Fruit fly (Drosophila melanogaster) whole organism, embryonic: ENCODE data around the gene gro.
A peak's percentile ranks its signal among the peaks of the same experiment; 100 is the strongest.

Experiments used
- Atf-2 ChIP-seq: fragments of 200-800 bp; sonication (Bioruptor generic); optimal IDR thresholded peaks from 2 replicates; lab custom pipeline; 2016; ENCODE audit warnings: missing biosample characterization, missing genetic modification characterization
- CG10979 ChIP-seq: fragments of 200-800 bp; sonication (Bioruptor generic); optimal IDR thresholded peaks from 2 replicates; lab custom pipeline; 2018; ENCODE audit warnings: missing biosample characterization, mild to moderate bottlenecking, missing genetic modification characterization, moderate library complexity
- CG11247 ChIP-seq: fragments of 200-800 bp; sonication (Bioruptor generic); IDR thresholded peaks from 2 replicates; pipeline ENCODE4 v1.3.6; 2022; ENCODE audit warnings: missing biosample characterization, missing genetic modification characterization
- CG12236 ChIP-seq: fragments of 200-800 bp; sonication (Bioruptor generic); optimal IDR thresholded peaks from 2 replicates; lab custom pipeline; 2016; ENCODE audit warnings: missing biosample characterization, missing genetic modification characterization
- CG12942 ChIP-seq: fragments of 200-800 bp; sonication (Bioruptor generic); optimal IDR thresholded peaks from 3 replicates; lab custom pipeline; 2016; ENCODE audit warnings: missing biosample characterization, missing genetic modification characterization
- CG13775 ChIP-seq: fragments of 200-800 bp; sonication (Bioruptor generic); optimal IDR thresholded peaks from 3 replicates; lab custom pipeline; 2017; ENCODE audit warnings: missing biosample characterization, mild to moderate bottlenecking, missing genetic modification characterization
- CG14014 ChIP-seq: fragments of 200-800 bp; sonication (Bioruptor generic); IDR thresholded peaks from 2 replicates; pipeline ENCODE4 v1.3.6; 2022; ENCODE audit warnings: missing biosample characterization, missing genetic modification characterization
- CG14710 ChIP-seq: fragments of 200-800 bp; sonication (Bioruptor generic); optimal IDR thresholded peaks from 3 replicates; lab custom pipeline; 2019; ENCODE audit warnings: missing biosample characterization, mild to moderate bottlenecking, missing genetic modification characterization, moderate library complexity
- CG14860 ChIP-seq: fragments of 200-800 bp; sonication (Bioruptor generic); IDR thresholded peaks from 3 replicates; pipeline ENCODE4 v1.3.6; 2022; ENCODE audit warnings: missing biosample characterization, missing genetic modification characterization; ENCODE audit not compliant: partially characterized antibody
- CG17359 ChIP-seq: fragments of 200-800 bp; sonication (Bioruptor generic); optimal IDR thresholded peaks from 3 replicates; lab custom pipeline; 2018; ENCODE audit warnings: missing biosample characterization, mild to moderate bottlenecking, missing genetic modification characterization, moderate library complexity
- CG17385 ChIP-seq: fragments of 200-800 bp; sonication (Bioruptor generic); optimal IDR thresholded peaks from 3 replicates; lab custom pipeline; 2018; ENCODE audit warnings: missing biosample characterization, mild to moderate bottlenecking, missing genetic modification characterization
- CG18262 ChIP-seq: fragments of 200-800 bp; optimal IDR thresholded peaks from 3 replicates; lab custom pipeline; 2019; ENCODE audit warnings: missing biosample characterization, mild to moderate bottlenecking, missing genetic modification characterization, moderate library complexity
- CG18619 ChIP-seq: fragments of 200-800 bp; sonication (Bioruptor generic); optimal IDR thresholded peaks from 3 replicates; lab custom pipeline; 2017; ENCODE audit warnings: missing biosample characterization, mild to moderate bottlenecking, missing genetic modification characterization
- CG2889 ChIP-seq: fragments of 200-800 bp; sonication (Bioruptor generic); IDR thresholded peaks from 3 replicates; pipeline ENCODE4 v1.3.6; 2022; ENCODE audit warnings: missing biosample characterization, missing genetic modification characterization
- CG3163 ChIP-seq: fragments of 200-800 bp; sonication (Bioruptor generic); optimal IDR thresholded peaks from 3 replicates; lab custom pipeline; 2016; ENCODE audit warnings: missing biosample characterization, missing genetic modification characterization
- CG32532 ChIP-seq: fragments of 200-800 bp; sonication (Bioruptor generic); IDR thresholded peaks from 2 replicates; pipeline ENCODE4 v1.3.6; 2022; ENCODE audit warnings: missing biosample characterization, missing genetic modification characterization
- CG4328 ChIP-seq: fragments of 200-800 bp; sonication (Bioruptor generic); optimal IDR thresholded peaks from 3 replicates; lab custom pipeline; 2017; ENCODE audit warnings: missing biosample characterization, missing genetic modification reagents, missing genetic modification characterization
- CG4424 ChIP-seq: fragments of 200-800 bp; sonication (Bioruptor generic); optimal IDR thresholded peaks from 3 replicates; lab custom pipeline; 2016; ENCODE audit warnings: missing biosample characterization, missing genetic modification characterization
- CG6272 ChIP-seq: fragments of 200-800 bp; sonication (Bioruptor generic); IDR thresholded peaks from 2 replicates; pipeline ENCODE4 v1.3.6; 2022; ENCODE audit warnings: missing biosample characterization, missing genetic modification characterization
- CG6683 ChIP-seq: fragments of 200-800 bp; sonication (Bioruptor generic); optimal IDR thresholded peaks from 2 replicates; lab custom pipeline; 2017; ENCODE audit warnings: missing biosample characterization, mild to moderate bottlenecking, missing genetic modification characterization, missing genetic modification reagents
- CG6813 ChIP-seq: fragments of 200-800 bp; sonication (Bioruptor generic); optimal IDR thresholded peaks from 2 replicates; lab custom pipeline; 2017; ENCODE audit warnings: missing biosample characterization, missing genetic modification characterization, mild to moderate bottlenecking, moderate library complexity, missing genetic modification reagents
- CG8388 ChIP-seq: fragments of 200-800 bp; sonication (Bioruptor generic); optimal IDR thresholded peaks from 2 replicates; lab custom pipeline; 2019; ENCODE audit warnings: missing biosample characterization, mild to moderate bottlenecking, missing genetic modification characterization, moderate library complexity
- Doc3 ChIP-seq: fragments of 200-800 bp; sonication (Bioruptor generic); IDR thresholded peaks from 3 replicates; pipeline ENCODE4 v1.3.6; 2022; ENCODE audit warnings: missing biosample characterization, missing genetic modification characterization; ENCODE audit not compliant: partially characterized antibody
- Elba2 ChIP-seq: fragments of 200-800 bp; sonication (Bioruptor generic); optimal IDR thresholded peaks from 3 replicates; lab custom pipeline; 2016; ENCODE audit warnings: missing biosample characterization, missing genetic modification characterization
- Hand ChIP-seq: fragments of 200-800 bp; sonication (Bioruptor generic); optimal IDR thresholded peaks from 2 replicates; lab custom pipeline; 2017; ENCODE audit warnings: mild to moderate bottlenecking, missing biosample characterization, missing genetic modification reagents, missing genetic modification characterization
- HmgZ ChIP-seq: fragments of 200-800 bp; sonication (Bioruptor generic); optimal IDR thresholded peaks from 2 replicates; lab custom pipeline; 2018; ENCODE audit warnings: missing biosample characterization, mild to moderate bottlenecking, missing genetic modification characterization
- Lim3 ChIP-seq: fragments of 200-800 bp; sonication (Bioruptor generic); IDR thresholded peaks from 2 replicates; pipeline ENCODE4 v1.3.6; 2022; ENCODE audit warnings: missing biosample characterization, missing genetic modification characterization
- NC2α ChIP-seq: fragments of 200-800 bp; sonication (Bioruptor generic); optimal IDR thresholded peaks from 2 replicates; lab custom pipeline; 2016; ENCODE audit warnings: missing biosample characterization, missing genetic modification characterization
- NC2β ChIP-seq: fragments of 200-800 bp; sonication (Bioruptor generic); optimal IDR thresholded peaks from 2 replicates; lab custom pipeline; 2016; ENCODE audit warnings: missing biosample characterization, missing genetic modification characterization
- NfI ChIP-seq: fragments of 200-800 bp; sonication (Bioruptor generic); optimal IDR thresholded peaks from 3 replicates; lab custom pipeline; 2018; ENCODE audit warnings: missing biosample characterization, mild to moderate bottlenecking, missing genetic modification characterization, moderate library complexity
- Pdp1 ChIP-seq, 2 experiments: fragments of 200-800 bp; sonication (Bioruptor generic); optimal IDR thresholded peaks; 3 replicates each; lab custom pipeline; 2016; ENCODE audit warnings: missing biosample characterization in 2 of 2, missing genetic modification characterization in 2 of 2, mild to moderate bottlenecking in 1 of 2, moderate library complexity in 1 of 2
- ab ChIP-seq: fragments of 200-800 bp; sonication (Bioruptor generic); optimal IDR thresholded peaks from 2 replicates; lab custom pipeline; 2016; ENCODE audit warnings: missing biosample characterization, missing genetic modification characterization
- bigmax ChIP-seq: fragments of 200-800 bp; sonication (Bioruptor generic); optimal IDR thresholded peaks from 2 replicates; lab custom pipeline; 2018; ENCODE audit warnings: missing biosample characterization, mild to moderate bottlenecking, missing genetic modification characterization
- btn ChIP-seq: fragments of 200-800 bp; sonication (Bioruptor generic); optimal IDR thresholded peaks from 2 replicates; lab custom pipeline; 2016; ENCODE audit warnings: missing biosample characterization, missing genetic modification characterization
- cato ChIP-seq: fragments of 200-800 bp; sonication (Bioruptor generic); optimal IDR thresholded peaks from 2 replicates; lab custom pipeline; 2016; ENCODE audit warnings: missing biosample characterization, missing genetic modification characterization, borderline replicate concordance
- crol ChIP-seq: fragments of 200-800 bp; sonication (Bioruptor generic); IDR thresholded peaks from 2 replicates; pipeline ENCODE4 v1.3.6; 2022; ENCODE audit warnings: missing biosample characterization, missing genetic modification characterization
- dmrt11E ChIP-seq: fragments of 200-800 bp; sonication (Bioruptor generic); optimal IDR thresholded peaks from 3 replicates; lab custom pipeline; 2018; ENCODE audit warnings: missing biosample characterization, mild to moderate bottlenecking, missing genetic modification characterization, moderate library complexity
- dysf ChIP-seq: fragments of 200-800 bp; sonication (Bioruptor generic); IDR thresholded peaks from 3 replicates; pipeline ENCODE4 v1.3.6; 2022; ENCODE audit warnings: missing biosample characterization, missing genetic modification characterization
- grau ChIP-seq: fragments of 200-800 bp; optimal IDR thresholded peaks from 3 replicates; lab custom pipeline; 2019; ENCODE audit warnings: missing biosample characterization, mild to moderate bottlenecking, missing genetic modification characterization, moderate library complexity
- gt ChIP-seq: fragments of 200-800 bp; sonication (Bioruptor generic); IDR thresholded peaks from 2 replicates; pipeline ENCODE4 v1.3.6; 2022; ENCODE audit warnings: missing biosample characterization, missing genetic modification characterization
- ind ChIP-seq: fragments of 200-800 bp; sonication (Bioruptor generic); optimal IDR thresholded peaks from 3 replicates; lab custom pipeline; 2016; ENCODE audit warnings: missing biosample characterization, missing genetic modification characterization
- ken ChIP-seq: fragments of 200-800 bp; sonication (Bioruptor generic); IDR thresholded peaks from 3 replicates; pipeline ENCODE4 v1.3.6; 2022; ENCODE audit warnings: missing biosample characterization, missing genetic modification characterization
- pfk ChIP-seq: fragments of 200-800 bp; sonication (Bioruptor generic); optimal IDR thresholded peaks from 2 replicates; lab custom pipeline; 2018; ENCODE audit warnings: missing biosample characterization, mild to moderate bottlenecking, missing genetic modification characterization, moderate library complexity
- ranshi ChIP-seq: fragments of 200-800 bp; sonication (Bioruptor generic); IDR thresholded peaks from 2 replicates; pipeline ENCODE4 v1.3.6; 2022; ENCODE audit warnings: missing biosample characterization, missing genetic modification characterization
- rib ChIP-seq: fragments of 200-800 bp; sonication (Bioruptor generic); IDR thresholded peaks from 2 replicates; pipeline ENCODE4 v1.3.6; 2022; ENCODE audit warnings: missing biosample characterization, missing genetic modification characterization
- ro ChIP-seq: fragments of 200-800 bp; sonication (Bioruptor generic); IDR thresholded peaks from 2 replicates; pipeline ENCODE4 v1.3.6; 2022; ENCODE audit warnings: missing biosample characterization, missing genetic modification characterization
- sc ChIP-seq, 3 experiments: fragments of >200 bp in 2 of 3; fragments of 200-800 bp in 1 of 3; sonication (Bioruptor generic) in 1 of 3; optimal IDR thresholded peaks; 2 replicates in 2 of 3; 3 replicates in 1 of 3; lab custom pipeline; 2017; ENCODE audit warnings: mild to moderate bottlenecking in 1 of 3, missing biosample characterization in 1 of 3, missing genetic modification characterization in 1 of 3, missing genetic modification reagents in 1 of 3
- sens-2 ChIP-seq: fragments of 200-800 bp; sonication (Bioruptor generic); IDR thresholded peaks from 2 replicates; pipeline ENCODE4 v1.3.6; 2022; ENCODE audit warnings: missing biosample characterization, missing genetic modification characterization
- tap ChIP-seq: fragments of 200-800 bp; optimal IDR thresholded peaks from 3 replicates; lab custom pipeline; 2019; ENCODE audit warnings: missing biosample characterization, mild to moderate bottlenecking, missing genetic modification characterization, moderate library complexity
- tna ChIP-seq: fragments of 200-800 bp; sonication (Bioruptor generic); IDR thresholded peaks from 2 replicates; pipeline ENCODE4 v1.3.6; 2022; ENCODE audit warnings: missing biosample characterization, missing genetic modification characterization; ENCODE audit not compliant: partially characterized antibody
- vnd ChIP-seq: fragments of 200-800 bp; sonication (Bioruptor generic); IDR thresholded peaks from 3 replicates; pipeline ENCODE4 v1.3.6; 2022; ENCODE audit warnings: missing biosample characterization, missing genetic modification characterization; ENCODE audit not compliant: partially characterized antibody

gro gene

DNA sequence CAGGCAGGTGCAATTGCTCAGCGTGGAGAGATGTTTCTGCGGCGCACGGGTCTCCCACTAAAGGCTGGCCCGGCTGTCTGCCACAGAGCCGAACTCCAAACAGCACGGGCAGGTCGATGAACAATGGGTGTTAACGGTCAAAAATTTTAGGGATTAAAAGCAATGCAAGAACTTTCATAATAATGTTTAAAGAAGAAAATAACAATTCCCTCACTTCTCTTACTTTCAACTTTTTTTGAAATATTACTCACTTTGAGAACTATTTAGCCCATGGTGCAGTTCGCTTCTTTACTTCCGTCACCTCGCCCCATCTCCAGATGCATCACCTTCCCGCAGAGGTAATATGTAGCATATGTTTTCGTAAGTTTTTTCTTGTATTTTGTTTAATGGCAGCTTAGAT, 30.9 kb downstream of the gro start (continued):
- TF ChIP-seq Pdp1 (GFP tag; optimal IDR thresholded peaks at IDR 0.05; lab: Kevin White, UChicago) = no peak
- peak; percentile 54 for TF ChIP-seq CG10979
- TF ChIP-seq btn (GFP tag; lab: Kevin White, UChicago) = no peak
- TF ChIP-seq CG13775 = no peak
- no peak for TF ChIP-seq CG6813 (GFP tag; lab: Kevin White, UChicago)
- TF ChIP-seq ro (GFP tag; lab: Robert Waterston, UW) = no peak
- no peak for TF ChIP-seq ken (GFP tag; lab: Robert Waterston, UW)
- TF ChIP-seq Elba2 (GFP tag; lab: Kevin White, UChicago) = no peak
- no peak for TF ChIP-seq Hand
- TF ChIP-seq tna (GFP tag; lab: Robert Waterston, UW) = no peak
- no peak for TF ChIP-seq ab (GFP tag; lab: Kevin White, UChicago)
- TF ChIP-seq dmrt11E (tag; lab: Kevin White, UChicago) = peak; percentile 51
- peak; percentile 18 for TF ChIP-seq CG8388
- TF ChIP-seq CG6272 (GFP tag; lab: Robert Waterston, UW) = no peak
- no peak for TF ChIP-seq CG14014 (GFP tag; lab: Robert Waterston, UW)
- no peak for TF ChIP-seq CG12942
- TF ChIP-seq CG14860 (GFP tag; lab: Robert Waterston, UW) = no peak
- no peak for TF ChIP-seq CG4328 (GFP tag; lab: Kevin White, UChicago)
- no peak for TF ChIP-seq CG32532 (GFP tag; lab: Robert Waterston, UW)
- TF ChIP-seq pfk (GFP tag; lab: Kevin White, UChicago) = no peak
- no peak for TF ChIP-seq CG18619 (GFP tag; lab: Kevin White, UChicago)
- TF ChIP-seq CG17385 (GFP tag; lab: Kevin White, UChicago) = no peak
- peak; percentile 42; the same call in 1 of the 3 replicates for TF ChIP-seq dysf (GFP tag; lab: Robert Waterston, UW)
- TF ChIP-seq crol (GFP tag; lab: Robert Waterston, UW) = no peak
- no peak for TF ChIP-seq sc (optimal IDR thresholded peaks at IDR 0.05; lab: Kevin White, UChicago)
- no peak for TF ChIP-seq sc (GFP tag; optimal IDR thresholded peaks at IDR 0.05; lab: Kevin White, UChicago)
- TF ChIP-seq rib (GFP tag; lab: Robert Waterston, UW) = no peak
- TF ChIP-seq CG18262 = peak; percentile 38
- no peak for TF ChIP-seq tap (tag; lab: Kevin White, UChicago)
- TF ChIP-seq grau = no peak
- no peak for TF ChIP-seq gt (GFP tag; lab: Robert Waterston, UW)
- TF ChIP-seq bigmax (GFP tag; lab: Kevin White, UChicago) = no peak
- TF ChIP-seq sens-2 (GFP tag; lab: Robert Waterston, UW) = 0 out of 2 replicates have a peak, but pooled peaks have one; percentile 15
- no peak for TF ChIP-seq HmgZ
- TF ChIP-seq CG11247 (GFP tag; lab: Robert Waterston, UW) = no peak
- no peak for TF ChIP-seq ranshi
- no peak for TF ChIP-seq cato (GFP tag; lab: Kevin White, UChicago)
- no peak for TF ChIP-seq Doc3 (GFP tag; lab: Robert Waterston, UW)
- TF ChIP-seq Lim3 (GFP tag; lab: Robert Waterston, UW) = no peak
- TF ChIP-seq CG17359 = no peak
- TF ChIP-seq Atf-2 (GFP tag; lab: Kevin White, UChicago) = no peak
- TF ChIP-seq ind = no peak
- TF ChIP-seq CG3163 (GFP tag; lab: Kevin White, UChicago) = no peak
- TF ChIP-seq vnd (GFP tag; lab: Robert Waterston, UW) = no peak
- TF ChIP-seq NC2β (GFP tag; lab: Kevin White, UChicago) = no peak
- no peak for TF ChIP-seq CG6683 (GFP tag; lab: Kevin White, UChicago)
- peak; percentile 29 for TF ChIP-seq CG4424
- no peak for TF ChIP-seq NC2α (GFP tag; lab: Kevin White, UChicago)
- TF ChIP-seq CG12236 (GFP tag; lab: Kevin White, UChicago) = no peak
- TF ChIP-seq CG14710 (tag; lab: Kevin White, UChicago) = peak; percentile 0
- TF ChIP-seq NfI = no peak
- TF ChIP-seq CG2889 (GFP tag; lab: Robert Waterston, UW) = no peak
